Worm (Caenorhabditis elegans): ENCODE results near the gene spp-29.

- TF ChIP-seq ama-1 (optimal IDR thresholded peaks at IDR 0.05) = no peak
- TF ChIP-seq lin-39 (tag; optimal IDR thresholded peaks at IDR 0.05) = no peak
- no peak for TF ChIP-seq nfya-1 (tag; optimal IDR thresholded peaks at IDR 0.05; ENCODE audit: insufficient read depth)
- TF ChIP-seq mdl-1 (tag; optimal IDR thresholded peaks at IDR 0.05) = no peak
- no peak for TF ChIP-seq zag-1 (tag; optimal IDR thresholded peaks at IDR 0.05)
- no peak for TF ChIP-seq elt-2 (tag; optimal IDR thresholded peaks at IDR 0.05)
- TF ChIP-seq snpc-4 (tag; optimal IDR thresholded peaks at IDR 0.05) = no peak
- TF ChIP-seq ceh-28 (tag; optimal IDR thresholded peaks at IDR 0.05) = no peak
Measured at ce11 chrV:17673343-17673742, 23.3 kb downstream of the spp-29 start, which contains the start of gene str-93.
